Fruit fly (Drosophila melanogaster) whole organism, embryonic: ENCODE measurements around the gene CG42671.

Experiments
- Blimp-1 ChIP-seq: fragments of 200-800 bp; sonication (Bioruptor generic); optimal IDR thresholded peaks from 3 replicates; lab custom pipeline; 2018; ENCODE audit warnings: missing biosample characterization, missing genetic modification characterization, mild to moderate bottlenecking, moderate library complexity, missing genetic modification reagents
- BtbVII ChIP-seq: fragments of 200-800 bp; sonication (Bioruptor generic); optimal IDR thresholded peaks from 3 replicates; lab custom pipeline; 2017; ENCODE audit warnings: missing biosample characterization, mild to moderate bottlenecking, missing genetic modification characterization
- Bteb2 ChIP-seq: fragments of 200-800 bp; sonication (Bioruptor generic); optimal IDR thresholded peaks from 2 replicates; lab custom pipeline; 2016; ENCODE audit warnings: missing biosample characterization, missing genetic modification characterization
- CG1024 ChIP-seq: fragments of 200-800 bp; sonication (Bioruptor generic); IDR thresholded peaks from 2 replicates; pipeline ENCODE4 v1.3.6; 2022; ENCODE audit warnings: missing biosample characterization, missing genetic modification characterization
- CG10654 ChIP-seq: fragments of 200-800 bp; sonication (Bioruptor generic); optimal IDR thresholded peaks from 2 replicates; lab custom pipeline; 2016; ENCODE audit warnings: missing biosample characterization, missing genetic modification characterization
- CG11504 ChIP-seq: fragments of 200-800 bp; sonication (Bioruptor generic); optimal IDR thresholded peaks from 3 replicates; lab custom pipeline; 2019; ENCODE audit warnings: missing biosample characterization, mild to moderate bottlenecking, missing genetic modification characterization, moderate library complexity
- CG12391 ChIP-seq: fragments of 200-800 bp; sonication (Bioruptor generic); optimal IDR thresholded peaks from 3 replicates; lab custom pipeline; 2018; ENCODE audit warnings: missing biosample characterization, mild to moderate bottlenecking, missing genetic modification characterization, moderate library complexity
- CG13894 ChIP-seq: fragments of 200-800 bp; sonication (Bioruptor generic); optimal IDR thresholded peaks from 3 replicates; lab custom pipeline; 2018; ENCODE audit warnings: missing biosample characterization, mild to moderate bottlenecking, missing genetic modification characterization, moderate library complexity
- CG15073 ChIP-seq: fragments of 200-800 bp; sonication (Bioruptor generic); optimal IDR thresholded peaks from 2 replicates; lab custom pipeline; 2016; ENCODE audit warnings: missing biosample characterization, missing genetic modification characterization
- CG1602 ChIP-seq: fragments of 200-800 bp; sonication (Bioruptor generic); optimal IDR thresholded peaks from 3 replicates; lab custom pipeline; 2016; ENCODE audit warnings: missing biosample characterization, missing genetic modification characterization
- CG16815 ChIP-seq: fragments of 200-800 bp; sonication (Bioruptor generic); optimal IDR thresholded peaks from 3 replicates; lab custom pipeline; 2017; ENCODE audit warnings: missing biosample characterization, mild to moderate bottlenecking, missing genetic modification characterization
- CG18764 ChIP-seq: fragments of 200-800 bp; sonication (Bioruptor generic); optimal IDR thresholded peaks from 3 replicates; lab custom pipeline; 2016; ENCODE audit warnings: missing biosample characterization, missing genetic modification characterization
- CG2199 ChIP-seq: fragments of 200-800 bp; sonication (Bioruptor generic); IDR thresholded peaks from 3 replicates; pipeline ENCODE4 v1.3.6; 2022; ENCODE audit warnings: missing biosample characterization, missing genetic modification characterization
- CG3281 ChIP-seq: fragments of 200-800 bp; sonication (Bioruptor generic); optimal IDR thresholded peaks from 3 replicates; lab custom pipeline; 2017; ENCODE audit warnings: missing biosample characterization, mild to moderate bottlenecking, missing genetic modification characterization
- CG4282 ChIP-seq: fragments of 200-800 bp; sonication (Bioruptor generic); optimal IDR thresholded peaks from 2 replicates; lab custom pipeline; 2016; ENCODE audit warnings: missing biosample characterization, missing genetic modification characterization
- CG4424 ChIP-seq: fragments of 200-800 bp; sonication (Bioruptor generic); optimal IDR thresholded peaks from 3 replicates; lab custom pipeline; 2016; ENCODE audit warnings: missing biosample characterization, missing genetic modification characterization
- CG7745 ChIP-seq: fragments of 200-800 bp; sonication (Bioruptor generic); optimal IDR thresholded peaks from 2 replicates; lab custom pipeline; 2018; ENCODE audit warnings: missing biosample characterization, mild to moderate bottlenecking, missing genetic modification characterization, moderate library complexity
- CG8290 ChIP-seq, 3 experiments: fragments of 200-800 bp; sonication (Bioruptor generic); optimal IDR thresholded peaks; 2 replicates each; lab custom pipeline; 2016 to 2019; ENCODE audit warnings: missing biosample characterization in 3 of 3, missing genetic modification characterization in 3 of 3, mild to moderate bottlenecking in 2 of 3, moderate library complexity in 1 of 3
- CG9215 ChIP-seq: fragments of 200-800 bp; sonication (Bioruptor generic); IDR thresholded peaks from 2 replicates; pipeline ENCODE4 v1.3.6; 2022; ENCODE audit warnings: missing biosample characterization, missing genetic modification characterization
- CHES-1-like ChIP-seq: fragments of 200-800 bp; sonication (Bioruptor generic); optimal IDR thresholded peaks from 2 replicates; lab custom pipeline; 2016; ENCODE audit warnings: missing biosample characterization, missing genetic modification characterization
- Chrac-16 ChIP-seq: fragments of 200-800 bp; sonication (Bioruptor generic); optimal IDR thresholded peaks from 3 replicates; lab custom pipeline; 2016; ENCODE audit warnings: missing biosample characterization, missing genetic modification characterization
- D ChIP-seq, 2 experiments: fragments of 200-800 bp in 1 of 2; fragments of >200 bp in 1 of 2; sonication (Bioruptor generic) in 1 of 2; optimal IDR thresholded peaks; 2 replicates in 1 of 2; 3 replicates in 1 of 2; lab custom pipeline; 2017; ENCODE audit warnings: mild to moderate bottlenecking in 1 of 2, missing biosample characterization in 1 of 2, missing genetic modification characterization in 1 of 2, missing genetic modification reagents in 1 of 2
- Fer3 ChIP-seq: fragments of 200-800 bp; sonication (Bioruptor generic); optimal IDR thresholded peaks from 2 replicates; lab custom pipeline; 2018; ENCODE audit warnings: missing biosample characterization, mild to moderate bottlenecking, missing genetic modification characterization, moderate library complexity
- GATAe ChIP-seq: fragments of 200-800 bp; sonication (Bioruptor generic); conservative IDR thresholded peaks from 2 replicates; pipeline ENCODE4 v1.3.6; 2022; ENCODE audit warnings: missing biosample characterization, missing genetic modification characterization
- Hand ChIP-seq: fragments of 200-800 bp; sonication (Bioruptor generic); optimal IDR thresholded peaks from 2 replicates; lab custom pipeline; 2017; ENCODE audit warnings: mild to moderate bottlenecking, missing biosample characterization, missing genetic modification reagents, missing genetic modification characterization
- Mad ChIP-seq: fragments of 200-800 bp; sonication (Bioruptor generic); optimal IDR thresholded peaks from 2 replicates; lab custom pipeline; 2016; ENCODE audit warnings: missing biosample characterization, missing genetic modification characterization
- Ravus ChIP-seq: fragments of 200-800 bp; sonication (Bioruptor generic); IDR thresholded peaks from 2 replicates; pipeline ENCODE4 v1.3.6; 2022; ENCODE audit warnings: missing biosample characterization, missing genetic modification characterization
- Trl ChIP-seq, 3 experiments: fragments of >200 bp in 2 of 3; fragments of 200-800 bp in 1 of 3; sonication (Bioruptor generic) in 1 of 3; optimal IDR thresholded peaks; 2 replicates in 1 of 3; 3 replicates in 2 of 3; lab custom pipeline; 2016 to 2017; ENCODE audit warnings: missing biosample characterization in 1 of 3, missing genetic modification characterization in 1 of 3
- Vsx1 ChIP-seq: fragments of 200-800 bp; sonication (Bioruptor generic); optimal IDR thresholded peaks from 2 replicates; lab custom pipeline; 2017; ENCODE audit warnings: missing biosample characterization, mild to moderate bottlenecking, missing genetic modification characterization, missing genetic modification reagents
- aop ChIP-seq: fragments of 200-800 bp; sonication (Bioruptor generic); IDR thresholded peaks from 2 replicates; pipeline ENCODE4 v1.3.6; 2022; ENCODE audit warnings: missing biosample characterization, missing genetic modification characterization
- ash1 ChIP-seq: fragments of 200-800 bp; sonication (Bioruptor generic); optimal IDR thresholded peaks from 2 replicates; lab custom pipeline; 2018; ENCODE audit warnings: missing biosample characterization, mild to moderate bottlenecking, missing genetic modification characterization
- ato ChIP-seq: fragments of 200-800 bp; sonication (Bioruptor generic); IDR thresholded peaks from 2 replicates; pipeline ENCODE4 v1.3.6; 2022; ENCODE audit warnings: missing biosample characterization, missing genetic modification characterization; ENCODE audit not compliant: partially characterized antibody
- dmrt99B ChIP-seq: fragments of 200-800 bp; sonication (Bioruptor generic); optimal IDR thresholded peaks from 2 replicates; lab custom pipeline; 2018; ENCODE audit warnings: missing biosample characterization, mild to moderate bottlenecking, missing genetic modification characterization, moderate library complexity
- exex ChIP-seq: fragments of 200-800 bp; sonication (Bioruptor generic); optimal IDR thresholded peaks from 4 replicates; lab custom pipeline; 2018; ENCODE audit warnings: missing biosample characterization, mild to moderate bottlenecking, missing genetic modification characterization, moderate library complexity
- eyg ChIP-seq: fragments of 200-800 bp; sonication (Bioruptor generic); optimal IDR thresholded peaks from 3 replicates; lab custom pipeline; 2016; ENCODE audit warnings: missing biosample characterization, missing genetic modification characterization
- gem ChIP-seq: fragments of 200-800 bp; sonication (Bioruptor generic); optimal IDR thresholded peaks from 2 replicates; lab custom pipeline; 2019; ENCODE audit warnings: missing biosample characterization, mild to moderate bottlenecking, missing genetic modification characterization, moderate library complexity
- grn ChIP-seq: fragments of 200-800 bp; sonication (Bioruptor generic); optimal IDR thresholded peaks from 3 replicates; lab custom pipeline; 2017; ENCODE audit warnings: missing biosample characterization, missing genetic modification characterization
- gsb-n ChIP-seq: fragments of 200-800 bp; sonication (Bioruptor generic); optimal IDR thresholded peaks from 3 replicates; lab custom pipeline; 2018; ENCODE audit warnings: missing biosample characterization, mild to moderate bottlenecking, missing genetic modification characterization
- hth ChIP-seq: fragments of >200 bp; optimal IDR thresholded peaks from 2 replicates; lab custom pipeline; 2017; ENCODE audit warnings: inconsistent platforms
- lilli ChIP-seq: fragments of 200-800 bp; sonication (Bioruptor generic); optimal IDR thresholded peaks from 3 replicates; lab custom pipeline; 2016; ENCODE audit warnings: missing biosample characterization, missing genetic modification characterization
- nmo ChIP-seq: fragments of 200-800 bp; sonication (Bioruptor generic); optimal IDR thresholded peaks from 2 replicates; lab custom pipeline; 2018; ENCODE audit warnings: missing biosample characterization, mild to moderate bottlenecking, missing genetic modification characterization, moderate library complexity
- oc ChIP-seq: fragments of 200-800 bp; sonication (Bioruptor generic); optimal IDR thresholded peaks from 2 replicates; lab custom pipeline; 2018; ENCODE audit warnings: missing biosample characterization, mild to moderate bottlenecking, missing genetic modification characterization, moderate library complexity
- p53 ChIP-seq: fragments of 200-800 bp; sonication (Bioruptor generic); optimal IDR thresholded peaks from 2 replicates; lab custom pipeline; 2016; ENCODE audit warnings: missing biosample characterization, missing genetic modification characterization
- pros ChIP-seq: fragments of 200-800 bp; sonication (Bioruptor generic); optimal IDR thresholded peaks from 3 replicates; lab custom pipeline; 2019; ENCODE audit warnings: missing biosample characterization, mild to moderate bottlenecking, missing genetic modification characterization, moderate library complexity
- sim ChIP-seq: fragments of 200-800 bp; sonication (Bioruptor generic); IDR thresholded peaks from 2 replicates; pipeline ENCODE4 v1.3.6; 2022; ENCODE audit warnings: missing biosample characterization, missing genetic modification characterization
- sna ChIP-seq: fragments of 200-800 bp; sonication (Bioruptor generic); IDR thresholded peaks from 2 replicates; pipeline ENCODE4 v1.3.6; 2022; ENCODE audit warnings: missing biosample characterization, missing genetic modification characterization; ENCODE audit not compliant: partially characterized antibody
- twi ChIP-seq: fragments of 200-800 bp; optimal IDR thresholded peaks from 2 replicates; lab custom pipeline; 2019; ENCODE audit warnings: missing biosample characterization, mild to moderate bottlenecking, missing genetic modification characterization, moderate library complexity

CG42671 gene

DNA sequence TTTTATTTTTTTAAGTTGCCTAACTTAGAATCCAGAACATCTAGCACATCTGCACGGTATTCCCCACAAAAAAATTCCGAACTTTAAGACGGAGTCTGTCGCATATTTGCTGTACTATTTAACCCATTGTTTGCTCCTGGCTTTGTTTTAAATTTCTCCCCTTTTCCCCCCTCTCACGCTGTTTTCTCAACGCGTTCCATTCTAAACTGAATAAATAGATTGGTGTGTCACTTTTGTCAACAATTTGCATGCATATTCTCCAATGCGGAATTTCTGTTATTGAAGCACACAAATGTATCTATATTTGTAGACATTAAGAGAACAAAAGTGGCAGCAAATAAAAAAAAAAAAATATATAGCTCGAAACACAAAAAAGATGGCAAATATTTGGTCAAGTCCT lies 44.1 kb downstream of the CG42671 start (continued):
- TF ChIP-seq exex (tag; lab: Kevin White, UChicago) = peak; percentile 5
- peak; percentile 26 for TF ChIP-seq gem (tag; lab: Kevin White, UChicago)
- TF ChIP-seq CHES-1-like (GFP tag; lab: Kevin White, UChicago) = peak; percentile 51
- TF ChIP-seq Bteb2 (GFP tag; lab: Kevin White, UChicago) = no peak
- no peak for TF ChIP-seq GATAe (GFP tag; lab: Robert Waterston, UW)
- TF ChIP-seq ash1 (GFP tag; lab: Kevin White, UChicago) = no peak
- peak; percentile 81 for TF ChIP-seq CG3281 (GFP tag; lab: Kevin White, UChicago)
- TF ChIP-seq BtbVII (GFP tag; lab: Kevin White, UChicago) = peak; percentile 66
- TF ChIP-seq Mad (GFP tag; lab: Kevin White, UChicago) = no peak
- no peak for TF ChIP-seq Ravus (GFP tag; lab: Robert Waterston, UW)
- TF ChIP-seq Fer3 (tag; lab: Kevin White, UChicago) = peak; percentile 28

DNA sequence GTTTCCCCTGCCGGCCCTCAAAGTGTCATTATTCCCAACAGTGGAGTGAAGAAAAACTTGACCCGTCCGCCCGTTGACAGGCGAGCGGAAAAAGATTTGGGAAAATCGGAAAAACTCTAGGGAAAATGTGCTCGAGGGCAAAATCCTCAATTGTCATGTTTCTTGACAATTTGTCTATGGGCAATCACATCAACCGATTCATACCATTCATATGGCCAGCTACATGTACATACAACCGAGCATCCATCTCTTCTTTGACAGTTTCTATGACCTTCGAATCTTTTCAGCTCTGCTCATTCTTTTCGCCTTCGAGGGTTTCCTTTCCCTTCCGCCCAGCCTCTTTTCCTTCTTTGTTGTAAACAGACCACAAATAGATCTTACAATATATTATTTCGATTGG lies 45.5 kb downstream of the CG42671 start:
- TF ChIP-seq pros (GFP tag; lab: Kevin White, UChicago) (peak; percentile 35), grn (GFP tag; lab: Kevin White, UChicago) (no peak), CG2199 (GFP tag; lab: Robert Waterston, UW) (peak; percentile 70; the same call in 2 of the 3 replicates), Trl (optimal IDR thresholded peaks at IDR 0.05; lab: Kevin White, UChicago) (peak in 1 of 2 experiments; percentile 4), Trl (GFP tag; optimal IDR thresholded peaks at IDR 0.05; lab: Kevin White, UChicago) (no peak), twi (peak; percentile 28), D (optimal IDR thresholded peaks at IDR 0.05; lab: Kevin White, UChicago) (peak; percentile 75), D (GFP tag; optimal IDR thresholded peaks at IDR 0.05; lab: Kevin White, UChicago) (no peak), CG9215 (no peak), hth (lab: Kevin White, UChicago) (peak; percentile 61), oc (tag; lab: Kevin White, UChicago) (peak; percentile 20), CG1602 (GFP tag; lab: Kevin White, UChicago) (no peak), CG8290 (GFP tag; optimal IDR thresholded peaks at IDR 0.05; lab: Kevin White, UChicago) (no peak), CG8290 (tag; optimal IDR thresholded peaks at IDR 0.05; lab: Kevin White, UChicago) (peak in 1 of 2 experiments; percentile 17)

DNA sequence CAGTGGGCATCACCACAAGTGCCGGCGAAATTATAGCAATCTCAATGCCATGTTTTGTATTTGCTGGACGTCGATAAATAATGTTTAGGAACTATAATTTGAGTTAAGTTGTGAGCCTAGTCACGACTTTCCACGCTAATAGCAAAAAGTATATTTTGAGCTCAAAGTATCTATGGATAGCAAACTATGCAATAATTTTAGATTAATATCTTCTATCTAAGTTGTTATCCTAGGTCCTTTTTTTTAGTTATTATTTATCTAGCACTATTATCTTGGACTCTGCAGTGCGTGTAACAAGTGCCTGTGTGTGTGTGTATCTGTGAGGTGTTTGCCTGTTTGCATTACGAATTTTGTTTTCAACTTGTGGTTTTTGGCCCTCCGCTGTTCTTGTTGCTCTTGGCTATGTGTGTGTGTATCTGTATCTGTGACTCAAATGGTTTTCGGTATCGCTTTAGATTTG lies 46.0 kb downstream of the CG42671 start:
- TF ChIP-seq CG10654 (GFP tag; lab: Kevin White, UChicago) = peak; percentile 47
- no peak for TF ChIP-seq CG13894 (tag; lab: Kevin White, UChicago)
- TF ChIP-seq nmo = peak; percentile 89
- peak; percentile 56 for TF ChIP-seq eyg (GFP tag; lab: Kevin White, UChicago)
- TF ChIP-seq CG12391 (tag; lab: Kevin White, UChicago) = peak; percentile 81
- peak; percentile 66 for TF ChIP-seq CG4282
- TF ChIP-seq aop = no peak
- TF ChIP-seq Chrac-16 (GFP tag; lab: Kevin White, UChicago) = peak; percentile 84
- peak; percentile 8 for TF ChIP-seq CG18764 (GFP tag; lab: Kevin White, UChicago)
- TF ChIP-seq p53 = no peak
- TF ChIP-seq CG11504 (tag; lab: Kevin White, UChicago) = peak; percentile 79
- no peak for TF ChIP-seq ato (GFP tag; lab: Robert Waterston, UW)
- TF ChIP-seq CG4424 (GFP tag; lab: Kevin White, UChicago) = peak; percentile 75
- peak; percentile 62 for TF ChIP-seq Hand (GFP tag; lab: Kevin White, UChicago)
- TF ChIP-seq sna (GFP tag; lab: Robert Waterston, UW) = no peak
- TF ChIP-seq Vsx1 (GFP tag; lab: Kevin White, UChicago) = peak; percentile 13
- peak; percentile 73 for TF ChIP-seq CG16815 (GFP tag; lab: Kevin White, UChicago)
- TF ChIP-seq CG15073 (GFP tag; lab: Kevin White, UChicago) = no peak
- TF ChIP-seq sim (GFP tag; lab: Robert Waterston, UW) = peak; percentile 45
- TF ChIP-seq CG1024 (GFP tag; lab: Robert Waterston, UW) = no peak
- TF ChIP-seq gsb-n = no peak
- peak; percentile 56 for TF ChIP-seq Blimp-1
- TF ChIP-seq CG7745 (tag; lab: Kevin White, UChicago) = no peak
- TF ChIP-seq dmrt99B (tag; lab: Kevin White, UChicago) = peak; percentile 82
- peak; percentile 86 for TF ChIP-seq lilli (GFP tag; lab: Kevin White, UChicago)
